Worm (Caenorhabditis elegans) whole organism, young adult: Measurements from ENCODE around the gene F35E8.6.

Experiments used
- B0019.2 ChIP-seq: fragments of 200-800 bp; sonication (Bioruptor generic); conservative IDR thresholded peaks from 2 replicates; pipeline ENCODE4 v1.3.6; 2022; ENCODE audit warnings: missing genetic modification reagents, missing genetic modification characterization, missing compliant biosample characterization
- B0035.1 ChIP-seq: sonication (generic microtip); optimal IDR thresholded peaks from 2 replicates; lab custom pipeline; 2016; ENCODE audit warnings: missing genetic modification characterization, mild to moderate bottlenecking, missing compliant biosample characterization, missing genotype, missing genetic modification reagents
- B0336.3 ChIP-seq: fragments of 200-800 bp; sonication (Bioruptor generic); IDR thresholded peaks from 2 replicates; pipeline ENCODE4 v1.3.6; 2022; ENCODE audit warnings: missing genetic modification characterization, missing compliant biosample characterization
- C17E4.6 ChIP-seq: fragments of 200-800 bp; sonication (Bioruptor generic); IDR thresholded peaks from 2 replicates; pipeline ENCODE4 v1.3.6; 2022; ENCODE audit warnings: missing genetic modification reagents, missing genetic modification characterization, missing compliant biosample characterization
- D2030.7 ChIP-seq: fragments of 200-800 bp; sonication (Bioruptor generic); IDR thresholded peaks from 2 replicates; pipeline ENCODE4 v1.3.6; 2022; ENCODE audit warnings: missing genetic modification reagents, missing genetic modification characterization, missing compliant biosample characterization
- F33H1.4 ChIP-seq: fragments of 200-800 bp; sonication (Bioruptor generic); IDR thresholded peaks from 2 replicates; pipeline ENCODE4 v1.3.6; 2022; ENCODE audit warnings: missing genetic modification reagents, missing genetic modification characterization, missing compliant biosample characterization
- F52B5.7 ChIP-seq: sonication (generic microtip); optimal IDR thresholded peaks from 2 replicates; lab custom pipeline; 2016; ENCODE audit warnings: mild to moderate bottlenecking, missing genetic modification characterization, missing compliant biosample characterization
- F55B11.4 ChIP-seq: sonication (generic microtip); optimal IDR thresholded peaks from 2 replicates; lab custom pipeline; 2016; ENCODE audit warnings: missing compliant biosample characterization, missing genetic modification characterization, borderline replicate concordance; ENCODE audit not compliant: insufficient read depth
- F57A8.1 ChIP-seq: fragments of 200-800 bp; sonication (Bioruptor generic); optimal IDR thresholded peaks from 2 replicates; lab custom pipeline; 2018; ENCODE audit warnings: mild to moderate bottlenecking, missing genetic modification characterization, moderate library complexity, missing compliant biosample characterization
- K11D2.4 ChIP-seq: fragments of 200-800 bp; sonication (Bioruptor generic); IDR thresholded peaks from 2 replicates; pipeline ENCODE4 v1.3.6; 2022; ENCODE audit warnings: missing genetic modification reagents, missing genetic modification characterization, missing compliant biosample characterization
- Y67H2A.10 ChIP-seq: fragments of 200-800 bp; sonication (Bioruptor generic); conservative IDR thresholded peaks from 2 replicates; pipeline ENCODE4 v1.3.6; 2022; ENCODE audit warnings: missing genetic modification reagents, missing genetic modification characterization, missing compliant biosample characterization
- Y95B8A.8 ChIP-seq: fragments of 200-800 bp; sonication (Bioruptor generic); IDR thresholded peaks from 2 replicates; pipeline ENCODE4 v1.3.6; 2022; ENCODE audit warnings: missing genetic modification reagents, missing genetic modification characterization, missing compliant biosample characterization
- ZK185.1 ChIP-seq: sonication (generic microtip); optimal IDR thresholded peaks from 2 replicates; lab custom pipeline; 2016; ENCODE audit warnings: mild to moderate bottlenecking, missing genetic modification characterization, missing compliant biosample characterization; ENCODE audit not compliant: poor library complexity, severe bottlenecking
- akir-1 ChIP-seq: fragments of 200-800 bp; sonication (Bioruptor generic); optimal IDR thresholded peaks from 2 replicates; lab custom pipeline; 2018; ENCODE audit warnings: mild to moderate bottlenecking, missing genetic modification characterization, moderate library complexity, missing compliant biosample characterization
- ama-1 ChIP-seq, 3 experiments: fragments of 150-350 bp in 1 of 3; sonication (generic microtip) in 2 of 3; optimal IDR thresholded peaks; 2 replicates each; lab custom pipeline; 2014 to 2018; ENCODE audit warnings: missing biosample characterization in 2 of 3, missing genetic modification characterization in 2 of 3, missing genetic modification reagents in 2 of 3
- attf-5 ChIP-seq: fragments of 200-800 bp; sonication (Bioruptor generic); optimal IDR thresholded peaks from 2 replicates; lab custom pipeline; 2018; ENCODE audit warnings: mild to moderate bottlenecking, missing genetic modification characterization, missing compliant biosample characterization
- attf-6 ChIP-seq: fragments of 200-800 bp; sonication (Bioruptor generic); IDR thresholded peaks from 2 replicates; pipeline ENCODE4 v1.3.6; 2022; ENCODE audit warnings: missing genetic modification reagents, missing genetic modification characterization, missing compliant biosample characterization
- bed-2 ChIP-seq: fragments of 200-800 bp; sonication (Bioruptor generic); IDR thresholded peaks from 2 replicates; pipeline ENCODE4 v1.3.6; 2022; ENCODE audit warnings: missing genetic modification reagents, missing genetic modification characterization, missing compliant biosample characterization
- ceh-27 ChIP-seq: fragments of 200-800 bp; sonication (Bioruptor generic); optimal IDR thresholded peaks from 2 replicates; lab custom pipeline; 2018; ENCODE audit warnings: mild to moderate bottlenecking, missing genetic modification characterization, moderate library complexity, missing compliant biosample characterization
- ceh-58 ChIP-seq: fragments of 200-800 bp; sonication (Bioruptor generic); IDR thresholded peaks from 2 replicates; pipeline ENCODE4 v1.3.6; 2022; ENCODE audit warnings: missing genetic modification characterization, missing compliant biosample characterization
- ceh-79 ChIP-seq: sonication (generic microtip); optimal IDR thresholded peaks from 2 replicates; lab custom pipeline; 2017; ENCODE audit warnings: mild to moderate bottlenecking, missing genetic modification characterization, missing compliant biosample characterization
- chd-7 ChIP-seq: sonication (generic microtip); optimal IDR thresholded peaks from 2 replicates; lab custom pipeline; 2016; ENCODE audit warnings: mild to moderate bottlenecking, missing genetic modification characterization, moderate library complexity, missing compliant biosample characterization
- efl-1 ChIP-seq: fragments of 150-350 bp; optimal IDR thresholded peaks from 2 replicates; lab custom pipeline; 2014; ENCODE audit warnings: missing biosample characterization, missing genetic modification reagents, missing genetic modification characterization
- fkh-3 ChIP-seq: sonication (generic microtip); optimal IDR thresholded peaks from 2 replicates; lab custom pipeline; 2016; ENCODE audit warnings: mild to moderate bottlenecking, missing genetic modification characterization, missing compliant biosample characterization
- gei-17 ChIP-seq: fragments of 200-800 bp; sonication (Bioruptor generic); optimal IDR thresholded peaks from 2 replicates; lab custom pipeline; 2018; ENCODE audit warnings: mild to moderate bottlenecking, missing genetic modification characterization, missing compliant biosample characterization
- hmg-1.2 ChIP-seq: fragments of 200-800 bp; sonication (Bioruptor generic); IDR thresholded peaks from 2 replicates; pipeline ENCODE4 v1.3.6; 2022; ENCODE audit warnings: missing genetic modification reagents, missing genetic modification characterization, missing compliant biosample characterization
- hmg-20 ChIP-seq: fragments of 200-800 bp; sonication (Bioruptor generic); IDR thresholded peaks from 2 replicates; pipeline ENCODE4 v1.3.6; 2022; ENCODE audit warnings: missing genetic modification reagents, missing genetic modification characterization, missing compliant biosample characterization
- hrde-1 ChIP-seq: sonication (generic microtip); optimal IDR thresholded peaks from 2 replicates; lab custom pipeline; 2016; ENCODE audit warnings: missing genetic modification characterization, mild to moderate bottlenecking, missing compliant biosample characterization, moderate library complexity, missing genotype, missing genetic modification reagents, borderline replicate concordance
- hsf-1 ChIP-seq: fragments of 200-800 bp; sonication (Bioruptor generic); IDR thresholded peaks from 2 replicates; pipeline ENCODE4 v1.3.6; 2022; ENCODE audit warnings: missing genetic modification reagents, missing genetic modification characterization, missing compliant biosample characterization
- lin-40 ChIP-seq: sonication (generic microtip); optimal IDR thresholded peaks from 2 replicates; lab custom pipeline; 2016; ENCODE audit warnings: missing genetic modification characterization, mild to moderate bottlenecking, missing compliant biosample characterization, missing genotype, missing genetic modification reagents
- lir-1 ChIP-seq: fragments of 200-800 bp; sonication (Bioruptor generic); conservative IDR thresholded peaks from 2 replicates; pipeline ENCODE4 v1.3.6; 2022; ENCODE audit warnings: missing genetic modification reagents, missing genetic modification characterization, missing compliant biosample characterization
- madf-3 ChIP-seq: fragments of 200-800 bp; sonication (Bioruptor generic); IDR thresholded peaks from 2 replicates; pipeline ENCODE4 v1.3.6; 2022; ENCODE audit warnings: missing genetic modification reagents, missing genetic modification characterization, missing compliant biosample characterization
- madf-8 ChIP-seq: fragments of 200-800 bp; sonication (Bioruptor generic); conservative IDR thresholded peaks from 2 replicates; pipeline ENCODE4 v1.3.6; 2022; ENCODE audit warnings: missing genetic modification reagents, missing genetic modification characterization, missing compliant biosample characterization
- mel-28 ChIP-seq: sonication (generic microtip); optimal IDR thresholded peaks from 2 replicates; lab custom pipeline; 2016; ENCODE audit warnings: borderline replicate concordance, mild to moderate bottlenecking, missing genetic modification characterization, missing compliant biosample characterization
- nfya-2 ChIP-seq: fragments of 200-800 bp; sonication (Bioruptor generic); IDR thresholded peaks from 2 replicates; pipeline ENCODE4 v1.3.6; 2022; ENCODE audit warnings: missing genetic modification reagents, missing genetic modification characterization, missing compliant biosample characterization
- nfyb-1 ChIP-seq: fragments of 200-800 bp; sonication (Bioruptor generic); IDR thresholded peaks from 2 replicates; pipeline ENCODE4 v1.3.6; 2022; ENCODE audit warnings: missing genetic modification reagents, missing genetic modification characterization, missing compliant biosample characterization
- nhr-27 ChIP-seq: fragments of 200-800 bp; sonication (Bioruptor generic); optimal IDR thresholded peaks from 2 replicates; lab custom pipeline; 2018; ENCODE audit warnings: mild to moderate bottlenecking, missing genetic modification characterization, moderate library complexity, missing compliant biosample characterization
- pha-4 ChIP-seq: fragments of 150-350 bp; sonication (generic microtip); optimal IDR thresholded peaks from 2 replicates; lab custom pipeline; 2014; ENCODE audit warnings: missing biosample characterization, missing genetic modification reagents, missing genetic modification characterization
- rpc-1 ChIP-seq, 2 experiments: fragments of 150-350 bp in 1 of 2; sonication (generic microtip) in 1 of 2; optimal IDR thresholded peaks; 2 replicates each; lab custom pipeline; 2014 to 2018; ENCODE audit warnings: missing biosample characterization in 1 of 2, missing genetic modification characterization in 1 of 2, missing genetic modification reagents in 1 of 2, missing genotype in 1 of 2
- somi-1 ChIP-seq: fragments of 200-800 bp; sonication (Bioruptor generic); optimal IDR thresholded peaks from 2 replicates; lab custom pipeline; 2018; ENCODE audit warnings: mild to moderate bottlenecking, missing genetic modification characterization, missing compliant biosample characterization
- tbx-9 ChIP-seq: sonication (generic microtip); optimal IDR thresholded peaks from 2 replicates; lab custom pipeline; 2016; ENCODE audit warnings: borderline replicate concordance, missing genetic modification characterization, inconsistent platforms, missing compliant biosample characterization
- tlf-1 ChIP-seq: fragments of 200-800 bp; sonication (Bioruptor generic); optimal IDR thresholded peaks from 2 replicates; lab custom pipeline; 2018; ENCODE audit warnings: mild to moderate bottlenecking, missing genetic modification characterization, missing compliant biosample characterization
- unc-130 ChIP-seq: sonication (generic microtip); optimal IDR thresholded peaks from 2 replicates; lab custom pipeline; 2016; ENCODE audit warnings: missing genetic modification reagents, missing genetic modification characterization, missing compliant biosample characterization
- zfh-2 ChIP-seq: fragments of 200-800 bp; sonication (Bioruptor generic); conservative IDR thresholded peaks from 2 replicates; pipeline ENCODE4 v1.3.6; 2022; ENCODE audit warnings: missing genetic modification reagents, missing genetic modification characterization, missing compliant biosample characterization
- ztf-18 ChIP-seq: sonication (generic microtip); optimal IDR thresholded peaks from 2 replicates; lab custom pipeline; 2016; ENCODE audit warnings: missing genotype, mild to moderate bottlenecking, missing genetic modification characterization, missing compliant biosample characterization
- ztf-22 ChIP-seq: fragments of 200-800 bp; sonication (Bioruptor generic); optimal IDR thresholded peaks from 2 replicates; lab custom pipeline; 2018; ENCODE audit warnings: mild to moderate bottlenecking, missing genetic modification characterization, moderate library complexity, missing compliant biosample characterization
- ztf-3 ChIP-seq: fragments of 200-800 bp; sonication (Bioruptor generic); optimal IDR thresholded peaks from 2 replicates; lab custom pipeline; 2018; ENCODE audit warnings: mild to moderate bottlenecking, missing genetic modification characterization, missing compliant biosample characterization

F35E8.6 gene

DNA sequence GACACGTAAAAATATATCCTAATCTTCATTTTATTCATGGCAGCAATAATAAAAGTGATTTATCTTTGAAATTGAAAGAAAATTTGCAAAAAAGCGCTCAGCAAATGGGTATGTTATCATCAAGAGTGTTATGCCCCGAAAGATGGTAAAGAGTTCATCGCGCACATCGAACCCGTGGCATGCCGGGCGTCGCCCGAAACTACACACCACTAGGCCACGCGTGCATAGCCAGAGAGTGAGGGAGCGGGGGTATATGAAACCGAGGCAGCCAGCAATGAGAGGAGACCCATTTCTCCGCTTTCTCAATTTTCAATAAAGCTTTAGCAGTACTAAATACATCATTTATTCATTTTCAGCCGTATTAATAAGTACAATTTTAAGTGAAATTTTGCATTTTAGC lies 38.2 kb upstream of the F35E8.6 start (continued):
- TF ChIP-seq ceh-79 (tag; lab: Kevin White, UChicago) (peak; percentile 97), C17E4.6 (GFP tag; lab: Robert Waterston, UW) (peak; percentile 87), B0035.1 (tag; lab: Kevin White, UChicago) (peak; percentile 82), hmg-1.2 (GFP tag; lab: Robert Waterston, UW) (peak; percentile 87), unc-130 (GFP tag; lab: Kevin White, UChicago) (peak; percentile 81), attf-5 (peak; percentile 87), nhr-27 (tag; lab: Kevin White, UChicago) (peak; percentile 91), F33H1.4 (GFP tag; lab: Robert Waterston, UW) (peak; percentile 52), ama-1 (optimal IDR thresholded peaks at IDR 0.05; lab: Kevin White, UChicago) (no peak), ama-1 (GFP tag; optimal IDR thresholded peaks at IDR 0.05; lab: Kevin White, UChicago) (peak; percentile 93 to 96), hsf-1 (peak; percentile 67; the same call in 1 of the 2 replicates), fkh-3 (tag; lab: Kevin White, UChicago) (peak; percentile 98), nfyb-1 (peak; percentile 94), rpc-1 (optimal IDR thresholded peaks at IDR 0.05; lab: Kevin White, UChicago) (peak; percentile 98), rpc-1 (tag; optimal IDR thresholded peaks at IDR 0.05; lab: Kevin White, UChicago) (peak; percentile 99), B0019.2 (0 out of 2 replicates have a peak, but pooled peaks have one; percentile 36), chd-7 (tag; lab: Kevin White, UChicago) (peak; percentile 95), zfh-2 (GFP tag; lab: Robert Waterston, UW) (no peak; the same call in 1 of the 2 replicates), F55B11.4 (tag; lab: Kevin White, UChicago) (no peak), Y95B8A.8 (GFP tag; lab: Robert Waterston, UW) (0 out of 2 replicates have a peak, but pooled peaks have one; percentile 60), madf-8 (GFP tag; lab: Robert Waterston, UW) (peak; percentile 43), somi-1 (GFP tag; lab: Kevin White, UChicago) (peak; percentile 87), nfya-2 (GFP tag; lab: Robert Waterston, UW) (0 out of 2 replicates have a peak, but pooled peaks have one; percentile 49), tbx-9 (tag; lab: Kevin White, UChicago) (peak; percentile 96), hrde-1 (tag; lab: Kevin White, UChicago) (peak; percentile 93), pha-4 (tag; lab: Kevin White, UChicago) (no peak), K11D2.4 (GFP tag; lab: Robert Waterston, UW) (peak; percentile 84), bed-2 (GFP tag; lab: Robert Waterston, UW) (peak; percentile 85; the same call in 1 of the 2 replicates), F52B5.7 (tag; lab: Kevin White, UChicago) (peak; percentile 97), mel-28 (tag; lab: Kevin White, UChicago) (peak; percentile 80), B0336.3 (GFP tag; lab: Robert Waterston, UW) (peak; percentile 87; the same call in 1 of the 2 replicates), gei-17 (peak; percentile 73), ztf-18 (peak; percentile 85), lin-40 (no peak), ZK185.1 (tag; lab: Kevin White, UChicago) (peak; percentile 95), Y67H2A.10 (GFP tag; lab: Robert Waterston, UW) (no peak), attf-6 (GFP tag; lab: Robert Waterston, UW) (peak; percentile 85), hmg-20 (GFP tag; lab: Robert Waterston, UW) (peak; percentile 81), ztf-22 (GFP tag; lab: Kevin White, UChicago) (peak; percentile 76), madf-3 (GFP tag; lab: Robert Waterston, UW) (peak; percentile 88), lir-1 (GFP tag; lab: Robert Waterston, UW) (peak; percentile 78), akir-1 (GFP tag; lab: Kevin White, UChicago) (peak; percentile 41), ceh-58 (GFP tag; lab: Robert Waterston, UW) (0 out of 2 replicates have a peak, but pooled peaks have one; percentile 85), D2030.7 (GFP tag; lab: Robert Waterston, UW) (peak; percentile 87), efl-1 (GFP tag; lab: Kevin White, UChicago) (peak; percentile 34), ztf-3 (GFP tag; lab: Kevin White, UChicago) (peak; percentile 79), F57A8.1 (peak; percentile 91), ceh-27 (peak; percentile 90), tlf-1 (GFP tag; lab: Kevin White, UChicago) (peak; percentile 39)
